Worm (Caenorhabditis elegans) whole organism, L4 larva: ENCODE data around the gene Y102A11A.3.
"Not testable (repeated sequence)": the region's sequence is repeated elsewhere in the genome, so short reads cannot be mapped to it uniquely, and the experiment has no call there.

ENCODE experiments used
- F49E8.2 ChIP-seq: sonication (generic microtip); optimal IDR thresholded peaks from 2 replicates; lab custom pipeline; 2016; ENCODE audit warnings: missing compliant biosample characterization, mild to moderate bottlenecking, missing genetic modification characterization, borderline replicate concordance
- Y48G9A.11 ChIP-seq: fragments of 200-800 bp; sonication (Bioruptor generic); IDR thresholded peaks from 2 replicates; pipeline ENCODE4 v1.3.6; 2022; ENCODE audit warnings: missing genetic modification reagents, missing genetic modification characterization, missing compliant biosample characterization
- ceh-20 ChIP-seq: fragments of 200-800 bp; sonication (Bioruptor generic); IDR thresholded peaks from 2 replicates; pipeline ENCODE4 v1.3.6; 2022; ENCODE audit warnings: missing genetic modification reagents, missing genetic modification characterization, missing compliant biosample characterization
- daf-12 ChIP-seq: fragments of 150-350 bp; optimal IDR thresholded peaks from 2 replicates; lab custom pipeline; 2014; ENCODE audit warnings: missing biosample characterization, missing genetic modification reagents, missing genetic modification characterization
- daf-19 ChIP-seq: fragments of 200-800 bp; sonication (Bioruptor generic); conservative IDR thresholded peaks from 2 replicates; pipeline ENCODE4 v1.3.6; 2022; ENCODE audit warnings: missing genetic modification characterization, missing compliant biosample characterization
- jun-1 ChIP-seq: fragments of 150-350 bp; optimal IDR thresholded peaks from 2 replicates; lab custom pipeline; 2014; ENCODE audit warnings: missing biosample characterization, missing genetic modification reagents, missing genetic modification characterization
- lin-38 ChIP-seq: fragments of 200-800 bp; sonication (Bioruptor generic); IDR thresholded peaks from 2 replicates; pipeline ENCODE4 v1.3.6; 2022; ENCODE audit warnings: missing genetic modification reagents, missing genetic modification characterization, missing compliant biosample characterization
- lin-39 ChIP-seq: fragments of 150-350 bp; optimal IDR thresholded peaks from 2 replicates; lab custom pipeline; 2014; ENCODE audit warnings: missing biosample characterization, missing genetic modification reagents, missing genetic modification characterization
- mes-2 ChIP-seq: sonication (generic microtip); optimal IDR thresholded peaks from 2 replicates; lab custom pipeline; 2016; ENCODE audit warnings: missing genotype, mild to moderate bottlenecking, missing genetic modification characterization, missing compliant biosample characterization; ENCODE audit not compliant: poor library complexity, severe bottlenecking
- nhr-77 ChIP-seq: fragments of 150-350 bp; optimal IDR thresholded peaks from 2 replicates; lab custom pipeline; 2014; ENCODE audit warnings: missing biosample characterization, missing genetic modification characterization
- skn-1 ChIP-seq: fragments of 150-350 bp; optimal IDR thresholded peaks from 2 replicates; lab custom pipeline; 2014; ENCODE audit warnings: missing biosample characterization, missing genetic modification characterization
- snpc-4 ChIP-seq: fragments of 150-350 bp; optimal IDR thresholded peaks from 2 replicates; lab custom pipeline; 2014; ENCODE audit warnings: missing biosample characterization, missing genetic modification characterization
- unc-130 ChIP-seq: sonication (generic microtip); optimal IDR thresholded peaks from 2 replicates; lab custom pipeline; 2016; ENCODE audit warnings: missing genetic modification reagents, missing genetic modification characterization, missing compliant biosample characterization
- ztf-11 ChIP-seq: fragments of 150-350 bp; optimal IDR thresholded peaks from 2 replicates; lab custom pipeline; 2014; ENCODE audit warnings: missing biosample characterization, missing genetic modification characterization

- TF ChIP-seq mes-2 (tag; lab: Kevin White, UChicago); daf-12 (tag; lab: Kevin White, UChicago); unc-130; jun-1 (tag; lab: Kevin White, UChicago); lin-38 (GFP tag; lab: Robert Waterston, UW); Y48G9A.11 (GFP tag; lab: Robert Waterston, UW); daf-19 (GFP tag; lab: Robert Waterston, UW); F49E8.2 (tag; lab: Kevin White, UChicago); skn-1 (tag; lab: Kevin White, UChicago); ceh-20 (GFP tag; lab: Robert Waterston, UW); ztf-11 (tag; lab: Kevin White, UChicago); lin-39; nhr-77 (tag; lab: Kevin White, UChicago); snpc-4: not testable (repeated sequence)
Measured at ce11 chrX:2025405-2025804, 6.5 kb downstream of the Y102A11A.3 start.
